Worm (Caenorhabditis elegans): ENCODE measurements around the gene snt-1.

Gene snt-1

DNA sequence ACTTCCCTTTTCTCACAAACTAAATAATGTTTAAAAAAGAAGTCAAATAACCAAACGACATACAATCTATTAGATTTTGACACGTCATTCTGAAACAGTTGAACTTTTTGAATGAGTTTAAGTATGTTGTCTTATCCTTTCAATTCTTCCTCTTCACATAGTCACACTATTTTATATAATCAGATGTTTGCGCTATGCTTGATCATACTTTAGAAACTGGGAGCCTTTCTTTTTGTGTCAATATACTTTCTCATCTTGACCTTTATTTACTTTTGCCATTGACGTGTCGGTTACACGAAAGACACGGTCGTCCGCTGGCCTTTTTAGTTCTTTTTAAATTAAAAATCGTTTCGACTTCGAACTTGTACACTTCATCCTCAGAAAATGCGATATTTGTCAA, 41.2 kb downstream of the snt-1 start, which contains the start of gene C04A2.15:
Gene C04A2.15, plus strand, starts transcription at position 299 of the 400 bp plus-strand sequence.
- TF ChIP-seq dao-5 (tag; optimal IDR thresholded peaks at IDR 0.05) (no peak), him-1 (tag; optimal IDR thresholded peaks at IDR 0.05) (no peak)

- TF ChIP-seq him-1 (tag; optimal IDR thresholded peaks at IDR 0.05) (peak; percentile 91), W03F9.2 (tag; optimal IDR thresholded peaks at IDR 0.05) (peak; percentile 14), dao-5 (tag; optimal IDR thresholded peaks at IDR 0.05) (peak; percentile 24)
These were observed 42.3 kb downstream of the snt-1 start for ce11 chrII:6853059-6853466.

DNA sequence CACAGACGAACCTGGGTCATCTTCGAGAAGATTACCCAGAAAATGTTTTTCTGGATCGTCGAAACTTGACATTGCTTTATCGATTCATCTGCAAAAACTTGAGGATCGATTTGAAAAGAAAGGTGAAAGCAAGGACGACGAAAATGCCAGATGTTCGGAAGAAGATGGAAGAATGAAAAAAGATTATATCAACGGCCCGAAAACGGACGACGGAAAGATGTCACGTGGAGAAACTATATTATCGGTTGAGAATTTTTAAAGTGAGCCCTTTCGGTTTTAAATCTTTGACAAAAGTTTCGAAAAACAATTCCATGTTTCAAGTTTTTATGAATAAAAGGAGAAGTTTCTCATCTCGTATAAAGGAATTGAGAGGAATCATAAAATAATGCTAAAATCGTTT, 47.4 kb downstream of the snt-1 start, which contains the start of gene dnj-5:
Gene dnj-5, minus strand, starts transcription at position 101 of the 400 bp plus-strand sequence.
- TF ChIP-seq him-1 (tag; optimal IDR thresholded peaks at IDR 0.05) (no peak), dao-5 (tag; optimal IDR thresholded peaks at IDR 0.05) (no peak), W03F9.2 (tag; optimal IDR thresholded peaks at IDR 0.05) (no peak)

ce11 chrII:6858835-6859234, 48.1 kb downstream of the snt-1 start:
- TF ChIP-seq him-1 (tag; optimal IDR thresholded peaks at IDR 0.05) (no peak), W03F9.2 (tag; optimal IDR thresholded peaks at IDR 0.05) (no peak), dao-5 (tag; optimal IDR thresholded peaks at IDR 0.05) (no peak)

ce11 chrII:6860043-6860442, 49.3 kb downstream of the snt-1 start:
- TF ChIP-seq W03F9.2 (tag; optimal IDR thresholded peaks at IDR 0.05) (no peak), him-1 (tag; optimal IDR thresholded peaks at IDR 0.05) (no peak), dao-5 (tag; optimal IDR thresholded peaks at IDR 0.05) (no peak)

DNA sequence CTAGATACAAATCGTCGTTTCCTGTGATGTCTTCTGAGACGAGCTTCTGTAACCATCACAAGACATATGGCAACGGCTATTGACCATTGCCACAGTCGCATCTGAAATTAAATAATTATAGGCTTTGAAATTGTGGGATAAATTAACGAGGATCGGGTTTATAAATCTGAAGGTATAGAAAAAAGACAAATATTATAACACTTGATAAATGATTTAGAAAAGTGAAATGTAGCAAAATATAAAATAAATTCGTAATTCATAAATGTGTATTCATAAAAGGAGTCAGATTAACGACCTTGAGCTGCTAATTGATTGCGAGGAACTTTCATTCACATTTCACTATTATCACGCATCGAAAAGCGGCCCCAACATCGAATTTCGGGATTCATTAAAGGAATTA, 52.9 kb downstream of the snt-1 start, which contains the start of gene aff-1:
Gene aff-1, minus strand, starts transcription at position 101 of the 400 bp plus-strand sequence.
- TF ChIP-seq W03F9.2 (tag; optimal IDR thresholded peaks at IDR 0.05) (no peak), dao-5 (tag; optimal IDR thresholded peaks at IDR 0.05) (no peak), him-1 (tag; optimal IDR thresholded peaks at IDR 0.05) (no peak)

Data from whole organism, L4/young adult.